Worm (Caenorhabditis elegans): Measurements from ENCODE around the gene mdt-15.
A peak's percentile ranks its signal among the peaks of the same experiment; 100 is the strongest.

The mdt-15 gene

ce11 chrIII:5842920-5843319, 9.4 kb upstream of the mdt-15 start (continued):
- no peak for TF ChIP-seq tbx-9 (tag; optimal IDR thresholded peaks at IDR 0.05; ENCODE audit: borderline replicate concordance)
- TF ChIP-seq akir-1 (GFP tag; optimal IDR thresholded peaks at IDR 0.05): no peak

ce11 chrIII:5841676-5842075, 8.1 kb upstream of the mdt-15 start:
- TF ChIP-seq snpc-3.4 (tag; optimal IDR thresholded peaks at IDR 0.05): no peak
- TF ChIP-seq Y53G8AR.9 (GFP tag; conservative IDR thresholded peaks at IDR 0.05): no peak
- TF ChIP-seq sdz-38 (tag; optimal IDR thresholded peaks at IDR 0.05): no peak
- TF ChIP-seq Y53F4B.3 (GFP tag; IDR thresholded peaks at IDR 0.05): no peak
- no peak for TF ChIP-seq tbx-9 (tag; optimal IDR thresholded peaks at IDR 0.05; ENCODE audit: borderline replicate concordance)
- no peak for TF ChIP-seq sea-2 (GFP tag; IDR thresholded peaks at IDR 0.05)
- TF ChIP-seq somi-1 (GFP tag; optimal IDR thresholded peaks at IDR 0.05): peak; percentile 13
- no peak for TF ChIP-seq Y67H2A.10 (GFP tag; conservative IDR thresholded peaks at IDR 0.05)
- TF ChIP-seq hmg-1.2 (GFP tag; IDR thresholded peaks at IDR 0.05): peak; percentile 19; the same call in 1 of the 2 replicates
- TF ChIP-seq tbp1 (GFP tag; optimal IDR thresholded peaks at IDR 0.05): peak; percentile 25
- peak; percentile 21; the same call in 1 of the 2 replicates for TF ChIP-seq nfyb-1 (GFP tag; IDR thresholded peaks at IDR 0.05)
- TF ChIP-seq dox-1 (GFP tag; IDR thresholded peaks at IDR 0.05): peak; percentile 36; the same call in 1 of the 2 replicates
- TF ChIP-seq cebp-1 (GFP tag; IDR thresholded peaks at IDR 0.05): no peak
- peak; percentile 57 for TF ChIP-seq cebp-1 (tag; optimal IDR thresholded peaks at IDR 0.05)
- peak; percentile 59; the same call in 1 of the 2 replicates for TF ChIP-seq zfh-2 (GFP tag; conservative IDR thresholded peaks at IDR 0.05)
- no peak for TF ChIP-seq madf-8 (GFP tag; conservative IDR thresholded peaks at IDR 0.05)

ce11 chrIII:5840815-5841573, 7.4 kb upstream of the mdt-15 start:
- no peak for TF ChIP-seq tbp1 (GFP tag; optimal IDR thresholded peaks at IDR 0.05)
- TF ChIP-seq Y95B8A.8 (GFP tag; IDR thresholded peaks at IDR 0.05): peak; percentile 13; the same call in 1 of the 2 replicates
- TF ChIP-seq nhr-80 (tag; optimal IDR thresholded peaks at IDR 0.05): peak; percentile 21

- TF ChIP-seq egl-44 (GFP tag; IDR thresholded peaks at IDR 0.05): no peak
- no peak for TF ChIP-seq dpff-1 (tag; optimal IDR thresholded peaks at IDR 0.05)
- TF ChIP-seq B0019.2 (GFP tag; conservative IDR thresholded peaks at IDR 0.05): no peak
- TF ChIP-seq madf-8 (GFP tag; conservative IDR thresholded peaks at IDR 0.05): no peak
- peak; percentile 46 for TF ChIP-seq nhr-80 (tag; optimal IDR thresholded peaks at IDR 0.05)
- TF ChIP-seq dox-1 (GFP tag; IDR thresholded peaks at IDR 0.05): 0 out of 2 replicates have a peak, but pooled peaks have one; percentile 9
- TF ChIP-seq zfh-2 (GFP tag; conservative IDR thresholded peaks at IDR 0.05): no peak
- TF ChIP-seq B0035.1 (tag; optimal IDR thresholded peaks at IDR 0.05): no peak
- TF ChIP-seq T07F8.4 (tag; optimal IDR thresholded peaks at IDR 0.05): no peak
- no peak for TF ChIP-seq somi-1 (GFP tag; optimal IDR thresholded peaks at IDR 0.05)
- no peak for TF ChIP-seq lin-54 (GFP tag; optimal IDR thresholded peaks at IDR 0.05)
- TF ChIP-seq lsy-27 (tag; optimal IDR thresholded peaks at IDR 0.05; ENCODE audit: borderline replicate concordance, insufficient read depth): no peak
- TF ChIP-seq ceh-100 (GFP tag; IDR thresholded peaks at IDR 0.05): no peak
- peak; percentile 21; the same call in 1 of the 2 replicates for TF ChIP-seq cebp-1 (GFP tag; IDR thresholded peaks at IDR 0.05)
- TF ChIP-seq cebp-1 (tag; optimal IDR thresholded peaks at IDR 0.05): peak; percentile 64
- TF ChIP-seq T26A5.8 (tag; optimal IDR thresholded peaks at IDR 0.05): no peak
- TF ChIP-seq tbx-9 (tag; optimal IDR thresholded peaks at IDR 0.05; ENCODE audit: borderline replicate concordance): no peak
- TF ChIP-seq ztf-18 (tag; optimal IDR thresholded peaks at IDR 0.05): no peak
These were observed 6.7 kb upstream of the mdt-15 start for ce11 chrIII:5840277-5840676.

ce11 chrIII:5839598-5839997, 6.0 kb upstream of the mdt-15 start:
- no peak for TF ChIP-seq B0019.2 (GFP tag; conservative IDR thresholded peaks at IDR 0.05)
- no peak for TF ChIP-seq F37B4.10 (GFP tag; IDR thresholded peaks at IDR 0.05)
- TF ChIP-seq hmg-20 (GFP tag; IDR thresholded peaks at IDR 0.05): no peak
- TF ChIP-seq F49E8.2 (tag; optimal IDR thresholded peaks at IDR 0.05; ENCODE audit: insufficient read depth): no peak
- TF ChIP-seq die-1 (tag; optimal IDR thresholded peaks at IDR 0.05): no peak
- TF ChIP-seq ama-1 (optimal IDR thresholded peaks at IDR 0.05): no peak
- TF ChIP-seq ama-1 (GFP tag; optimal IDR thresholded peaks at IDR 0.05): no peak
- no peak for TF ChIP-seq ztf-28 (GFP tag; IDR thresholded peaks at IDR 0.05)
- TF ChIP-seq lir-1 (GFP tag; conservative IDR thresholded peaks at IDR 0.05): no peak
- no peak for TF ChIP-seq hrde-1 (tag; optimal IDR thresholded peaks at IDR 0.05; ENCODE audit: borderline replicate concordance)
- TF ChIP-seq F55B11.4 (tag; optimal IDR thresholded peaks at IDR 0.05; ENCODE audit: borderline replicate concordance, insufficient read depth): no peak
- TF ChIP-seq snpc-4 (GFP tag; optimal IDR thresholded peaks at IDR 0.05): no peak
- no peak for TF ChIP-seq snpc-4 (tag; optimal IDR thresholded peaks at IDR 0.05)

Data from whole organism, young adult.